Fruit fly (Drosophila melanogaster) Kc167 (cell line): ENCODE results near the gene mRpL36.

ENCODE experiments used
- Myc ChIP-seq: fragments of >200 bp; optimal IDR thresholded peaks from 2 replicates; lab custom pipeline; 2017; ENCODE audit warnings: missing external identifiers
- Sin3A ChIP-seq: fragments of >200 bp; optimal IDR thresholded peaks from 2 replicates; lab custom pipeline; 2018; ENCODE audit warnings: missing external identifiers
- h ChIP-seq: fragments of >200 bp; optimal IDR thresholded peaks from 3 replicates; lab custom pipeline; 2018; ENCODE audit warnings: missing external identifiers
- psq ChIP-seq: fragments of >200 bp; optimal IDR thresholded peaks from 2 replicates; lab custom pipeline; 2017; ENCODE audit warnings: missing external identifiers

DNA sequence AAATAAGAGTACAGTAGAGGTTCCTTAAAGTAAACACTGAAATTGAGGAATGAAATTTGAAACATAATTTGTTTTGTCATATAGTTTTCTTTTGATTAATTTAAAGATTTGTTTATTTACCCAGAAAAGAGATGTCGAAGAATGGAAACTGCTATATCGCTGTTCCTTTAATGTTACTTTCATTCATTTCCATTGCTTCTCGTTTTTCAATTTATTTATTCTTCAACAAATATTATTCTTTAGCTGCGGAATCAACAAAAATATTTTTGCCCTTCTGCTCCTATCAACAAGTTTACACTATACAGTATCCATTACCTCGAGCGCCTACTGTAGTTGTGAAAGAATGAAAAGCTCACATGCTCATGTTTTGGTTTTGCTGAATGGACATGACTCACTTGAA, 48.8 kb downstream of the mRpL36 start:
- TF ChIP-seq Myc (lab: Kevin White, UChicago) = no peak
- no peak for TF ChIP-seq Sin3A (lab: Kevin White, UChicago)
- TF ChIP-seq h (lab: Kevin White, UChicago) = no peak
- TF ChIP-seq psq (lab: Kevin White, UChicago) = no peak
